Fruit fly (Drosophila melanogaster) whole organism, pupa: ENCODE data around the gene CG40298.

Experiments
- CG12605 ChIP-seq: fragments of 200-800 bp; sonication (Bioruptor generic); IDR thresholded peaks from 2 replicates; pipeline ENCODE4 v1.3.6; 2022; ENCODE audit warnings: missing biosample characterization, missing genetic modification characterization
- CG13204 ChIP-seq: fragments of 200-800 bp; sonication (Bioruptor generic); optimal IDR thresholded peaks from 2 replicates; lab custom pipeline; 2018; ENCODE audit warnings: missing biosample characterization, mild to moderate bottlenecking, missing genetic modification characterization, moderate library complexity
- CG14655 ChIP-seq: fragments of 200-800 bp; sonication (Bioruptor generic); optimal IDR thresholded peaks from 3 replicates; lab custom pipeline; 2017; ENCODE audit warnings: mild to moderate bottlenecking, missing biosample characterization, missing genetic modification reagents, missing genetic modification characterization
- CG15710 ChIP-seq: fragments of 200-800 bp; sonication (Bioruptor generic); optimal IDR thresholded peaks from 2 replicates; lab custom pipeline; 2018; ENCODE audit warnings: missing biosample characterization, mild to moderate bottlenecking, missing genetic modification characterization, moderate library complexity
- CG32121 ChIP-seq: fragments of 200-800 bp; sonication (Bioruptor generic); IDR thresholded peaks from 2 replicates; pipeline ENCODE4 v1.3.6; 2022; ENCODE audit warnings: missing biosample characterization, missing genetic modification characterization
- CG34367 ChIP-seq: fragments of 200-800 bp; sonication (Bioruptor generic); optimal IDR thresholded peaks from 2 replicates; lab custom pipeline; 2018; ENCODE audit warnings: missing biosample characterization, mild to moderate bottlenecking, missing genetic modification characterization
- CG4496 ChIP-seq: fragments of 200-800 bp; sonication (Bioruptor generic); IDR thresholded peaks from 3 replicates; pipeline ENCODE4 v1.3.6; 2022; ENCODE audit warnings: missing biosample characterization, missing genetic modification characterization
- CG9948 ChIP-seq: fragments of 200-800 bp; sonication (Bioruptor generic); optimal IDR thresholded peaks from 2 replicates; lab custom pipeline; 2018; ENCODE audit warnings: missing biosample characterization, mild to moderate bottlenecking, missing genetic modification characterization, moderate library complexity
- EcR ChIP-seq: fragments of 200-800 bp; sonication (Bioruptor generic); optimal IDR thresholded peaks from 3 replicates; lab custom pipeline; 2019; ENCODE audit warnings: missing biosample characterization, missing genetic modification characterization, mild to moderate bottlenecking, moderate library complexity, missing genetic modification reagents
- Ets98B ChIP-seq: fragments of 200-800 bp; sonication (Bioruptor generic); IDR thresholded peaks from 2 replicates; pipeline ENCODE4 v1.3.6; 2022; ENCODE audit warnings: missing biosample characterization, missing genetic modification characterization
- Pif1A ChIP-seq: fragments of 200-800 bp; sonication (Bioruptor generic); optimal IDR thresholded peaks from 3 replicates; lab custom pipeline; 2016; ENCODE audit warnings: missing biosample characterization, missing genetic modification characterization
- Snoo ChIP-seq: fragments of 200-800 bp; sonication (Bioruptor generic); optimal IDR thresholded peaks from 3 replicates; lab custom pipeline; 2017; ENCODE audit warnings: missing biosample characterization, mild to moderate bottlenecking, missing genetic modification characterization, inconsistent platforms
- fd96Ca ChIP-seq: fragments of 200-800 bp; sonication (Bioruptor generic); IDR thresholded peaks from 3 replicates; pipeline ENCODE4 v1.3.6; 2022; ENCODE audit warnings: missing biosample characterization, missing genetic modification characterization
- gl ChIP-seq: fragments of 200-800 bp; sonication (Bioruptor generic); optimal IDR thresholded peaks from 2 replicates; lab custom pipeline; 2018; ENCODE audit warnings: missing biosample characterization, mild to moderate bottlenecking, missing genetic modification characterization

- TF ChIP-seq CG34367 (peak; percentile 12), CG4496 (GFP tag; lab: Robert Waterston, UW) (no peak), CG12605 (GFP tag; lab: Robert Waterston, UW) (no peak), CG9948 (tag; lab: Kevin White, UChicago) (no peak), CG32121 (GFP tag; lab: Robert Waterston, UW) (no peak), CG13204 (GFP tag; lab: Kevin White, UChicago) (no peak), CG14655 (GFP tag; lab: Kevin White, UChicago) (peak; percentile 22), fd96Ca (GFP tag; lab: Robert Waterston, UW) (no peak), CG15710 (tag; lab: Kevin White, UChicago) (no peak), Snoo (tag; lab: Kevin White, UChicago) (no peak), Ets98B (no peak), gl (tag; lab: Kevin White, UChicago) (no peak), Pif1A (GFP tag; lab: Kevin White, UChicago) (no peak), EcR (no peak)
These were observed 11.9 kb upstream of the CG40298 start, which contains the start of gene Spf30 for dm6 chr3L:23714772-23715171.
